Worm (Caenorhabditis elegans): ENCODE measurements around the gene Y55F3AM.5.

Gene Y55F3AM.5

DNA sequence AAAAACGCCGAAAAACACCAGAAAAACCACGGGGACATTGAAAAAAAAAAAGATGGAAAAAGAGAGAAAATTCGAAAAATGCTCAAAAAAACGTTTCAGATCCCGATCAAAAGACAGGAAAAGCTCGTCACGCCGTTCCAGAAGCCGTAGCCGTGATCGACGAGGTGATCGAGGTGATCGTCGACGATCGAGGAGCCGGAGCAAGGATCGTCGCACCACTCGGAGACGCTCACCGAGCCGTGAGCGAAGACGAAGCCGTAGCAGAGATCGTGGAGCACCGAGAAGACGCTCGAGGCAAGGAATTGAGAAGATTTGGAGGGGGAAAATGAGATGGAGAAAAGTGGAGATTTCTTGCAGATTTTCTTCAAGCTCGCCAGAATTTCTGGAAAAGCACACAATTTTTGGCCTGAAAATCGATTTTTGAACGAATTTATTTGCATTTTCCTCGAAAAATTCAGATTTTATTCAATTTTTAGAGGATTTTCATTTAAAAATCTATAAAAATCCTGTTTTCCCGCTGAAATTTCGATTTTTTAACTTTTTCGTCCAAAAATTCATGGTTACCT is 14.3 kb downstream of the Y55F3AM.5 start:
- no peak for TF ChIP-seq tbx-37 (GFP tag; conservative IDR thresholded peaks at IDR 0.05)
- TF ChIP-seq F13C5.2 (tag; optimal IDR thresholded peaks at IDR 0.05): no peak
- no peak for TF ChIP-seq aly-1 (tag; optimal IDR thresholded peaks at IDR 0.05)
- TF ChIP-seq hnd-1 (tag; optimal IDR thresholded peaks at IDR 0.05): no peak
- TF ChIP-seq tra-4 (tag; optimal IDR thresholded peaks at IDR 0.05): no peak
- no peak for TF ChIP-seq ets-7 (tag; optimal IDR thresholded peaks at IDR 0.05)
- no peak for TF ChIP-seq sea-1 (GFP tag; conservative IDR thresholded peaks at IDR 0.05)
- TF ChIP-seq ama-1 (optimal IDR thresholded peaks at IDR 0.05): no peak

DNA sequence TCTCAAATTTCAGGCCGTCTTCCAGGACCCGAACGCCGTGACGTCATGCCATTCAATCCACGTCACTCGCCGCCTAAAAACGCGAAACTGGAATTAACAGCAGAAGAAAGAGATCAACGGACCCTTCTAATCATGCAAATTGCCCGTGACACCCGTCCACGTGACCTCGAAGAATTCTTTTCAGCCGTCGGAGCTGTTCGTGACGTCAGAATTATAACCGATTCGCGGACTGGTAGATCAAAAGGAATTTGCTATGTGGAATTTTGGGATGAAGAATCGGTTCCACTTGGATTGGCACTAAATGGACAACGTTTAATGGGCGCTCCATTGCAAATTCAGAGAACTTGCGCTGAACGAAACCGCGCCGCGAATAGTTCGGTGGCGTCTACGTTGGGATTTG is 16.4 kb downstream of the Y55F3AM.5 start:
- TF ChIP-seq ets-7 (tag; optimal IDR thresholded peaks at IDR 0.05): no peak
- no peak for TF ChIP-seq scrt-1 (GFP tag; IDR thresholded peaks at IDR 0.05)
- TF ChIP-seq tra-4 (tag; optimal IDR thresholded peaks at IDR 0.05): no peak
- TF ChIP-seq ama-1 (optimal IDR thresholded peaks at IDR 0.05): no peak
- no peak for TF ChIP-seq tbx-37 (GFP tag; conservative IDR thresholded peaks at IDR 0.05)
- no peak for TF ChIP-seq sea-1 (GFP tag; conservative IDR thresholded peaks at IDR 0.05)
- TF ChIP-seq hnd-1 (tag; optimal IDR thresholded peaks at IDR 0.05): no peak
- no peak for TF ChIP-seq ceh-36 (tag; optimal IDR thresholded peaks at IDR 0.05)
- TF ChIP-seq hmbx-1 (tag; optimal IDR thresholded peaks at IDR 0.05): no peak
- no peak for TF ChIP-seq ceh-13 (GFP tag; optimal IDR thresholded peaks at IDR 0.05)
- TF ChIP-seq aly-1 (tag; optimal IDR thresholded peaks at IDR 0.05): no peak
- TF ChIP-seq F13C5.2 (tag; optimal IDR thresholded peaks at IDR 0.05): no peak
- TF ChIP-seq B0310.2 (tag; optimal IDR thresholded peaks at IDR 0.05): no peak
- TF ChIP-seq tbx-11 (GFP tag; IDR thresholded peaks at IDR 0.05): no peak

DNA sequence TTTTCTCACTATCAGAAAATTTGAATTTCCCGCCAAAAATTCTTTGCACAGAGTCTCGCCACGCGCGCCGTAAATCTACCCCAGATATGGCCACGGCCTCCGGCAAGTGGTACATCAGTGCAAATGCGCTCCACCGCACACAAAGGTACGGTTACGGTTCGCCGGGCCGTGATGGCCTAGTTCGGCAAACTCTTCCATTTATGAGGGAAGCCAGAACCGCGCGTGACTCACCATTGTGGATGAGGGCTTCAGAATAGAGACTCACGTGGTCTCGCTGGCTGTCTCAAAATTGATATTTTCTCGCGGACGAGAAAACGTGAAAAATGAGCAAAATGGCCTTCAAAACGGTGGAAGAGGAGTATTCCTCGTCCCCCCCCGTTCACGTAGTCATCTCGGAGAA is 20.8 kb downstream of the Y55F3AM.5 start:
- no peak for TF ChIP-seq hmbx-1 (tag; optimal IDR thresholded peaks at IDR 0.05)
- 0 out of 2 replicates have a peak, but pooled peaks have one; percentile 29 for TF ChIP-seq tbx-11 (GFP tag; IDR thresholded peaks at IDR 0.05)
- TF ChIP-seq hmg-4 (GFP tag; optimal IDR thresholded peaks at IDR 0.05): no peak
- TF ChIP-seq ets-7 (tag; optimal IDR thresholded peaks at IDR 0.05): no peak
- TF ChIP-seq aly-1 (tag; optimal IDR thresholded peaks at IDR 0.05): peak; percentile 34
- TF ChIP-seq pes-1 (GFP tag; IDR thresholded peaks at IDR 0.05): peak; percentile 7

DNA sequence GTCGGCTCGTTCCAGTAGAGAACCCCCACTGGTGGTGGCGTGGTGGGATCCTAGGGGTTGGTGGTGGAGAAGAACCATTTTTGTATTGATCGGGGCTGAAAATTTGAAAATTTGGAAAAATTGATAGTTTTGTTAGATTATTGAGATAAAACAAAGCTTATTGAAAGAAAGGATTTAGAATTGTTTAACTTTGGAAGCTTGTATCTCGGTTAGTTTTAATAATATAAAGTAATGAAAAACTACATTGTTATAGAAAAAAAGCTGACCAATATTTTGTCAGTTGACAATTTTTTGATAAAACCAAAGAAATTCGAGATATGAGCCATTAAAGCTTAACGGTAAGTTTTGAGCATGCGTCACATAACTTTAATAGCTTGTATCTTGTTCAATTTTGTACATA is 30.9 kb downstream of the Y55F3AM.5 start, which contains the start of gene abhd-14:
Gene abhd-14 (minus strand): TSS at position 101 of the 400 bp plus-strand sequence.
- TF ChIP-seq tra-4 (tag; optimal IDR thresholded peaks at IDR 0.05): no peak
- TF ChIP-seq hmbx-1 (tag; optimal IDR thresholded peaks at IDR 0.05): no peak
- TF ChIP-seq flt-1 (GFP tag; IDR thresholded peaks at IDR 0.05): no peak
- TF ChIP-seq ama-1 (optimal IDR thresholded peaks at IDR 0.05): no peak
- TF ChIP-seq hnd-1 (tag; optimal IDR thresholded peaks at IDR 0.05): no peak
- TF ChIP-seq tbx-11 (GFP tag; IDR thresholded peaks at IDR 0.05): no peak
- no peak for TF ChIP-seq F13C5.2 (tag; optimal IDR thresholded peaks at IDR 0.05)
- no peak for TF ChIP-seq aly-1 (tag; optimal IDR thresholded peaks at IDR 0.05)
- TF ChIP-seq scrt-1 (GFP tag; IDR thresholded peaks at IDR 0.05): no peak

DNA sequence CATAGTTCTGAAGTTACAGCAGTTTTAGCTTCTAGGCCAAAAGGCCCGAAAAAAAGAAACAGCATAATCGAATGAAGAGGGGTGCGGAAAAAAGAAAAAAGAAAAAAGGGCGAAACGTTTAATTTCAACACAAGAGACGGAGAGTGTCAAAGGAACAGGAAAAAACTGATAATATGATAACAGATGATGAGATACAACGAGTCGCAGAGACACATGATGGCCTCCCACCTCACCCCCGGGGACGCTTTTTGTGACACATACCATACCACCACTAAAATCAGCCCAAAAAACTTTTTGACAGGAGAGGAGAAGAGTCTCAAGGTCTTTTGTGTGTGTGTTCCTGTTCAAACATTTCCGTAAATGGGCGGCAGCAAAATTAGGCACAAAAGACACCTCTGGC is 36.1 kb downstream of the Y55F3AM.5 start:
- TF ChIP-seq ceh-36 (tag; optimal IDR thresholded peaks at IDR 0.05) (no peak), pes-1 (GFP tag; IDR thresholded peaks at IDR 0.05) (no peak)

DNA sequence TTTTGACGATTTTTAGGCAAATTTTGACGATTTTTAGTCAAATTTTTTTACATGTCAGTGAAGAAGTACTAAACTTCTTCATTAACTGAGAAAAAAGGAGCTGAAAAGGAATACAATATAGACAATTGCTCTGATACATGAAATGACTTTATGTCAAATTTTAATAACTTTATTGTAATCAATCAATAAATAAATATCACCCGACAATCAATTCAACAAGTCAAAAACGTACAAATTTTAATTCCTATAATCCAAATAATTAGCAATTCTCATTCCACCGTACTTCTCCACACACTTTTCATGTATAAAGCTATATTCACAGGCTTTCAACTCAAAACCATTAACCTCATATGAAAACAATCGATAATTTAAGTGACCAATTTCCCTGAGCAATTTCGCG is 39.5 kb downstream of the Y55F3AM.5 start:
- TF ChIP-seq ceh-36 (tag; optimal IDR thresholded peaks at IDR 0.05) (no peak), pes-1 (GFP tag; IDR thresholded peaks at IDR 0.05) (no peak), sea-1 (GFP tag; conservative IDR thresholded peaks at IDR 0.05) (no peak), hnd-1 (tag; optimal IDR thresholded peaks at IDR 0.05) (no peak), scrt-1 (GFP tag; IDR thresholded peaks at IDR 0.05) (no peak), tbx-37 (GFP tag; conservative IDR thresholded peaks at IDR 0.05) (no peak), flt-1 (GFP tag; IDR thresholded peaks at IDR 0.05) (no peak), tra-4 (tag; optimal IDR thresholded peaks at IDR 0.05) (no peak), aly-1 (tag; optimal IDR thresholded peaks at IDR 0.05) (no peak), ama-1 (optimal IDR thresholded peaks at IDR 0.05) (no peak), F13C5.2 (tag; optimal IDR thresholded peaks at IDR 0.05) (no peak), ets-7 (tag; optimal IDR thresholded peaks at IDR 0.05) (no peak), tbx-11 (GFP tag; IDR thresholded peaks at IDR 0.05) (no peak), hmg-4 (GFP tag; optimal IDR thresholded peaks at IDR 0.05) (no peak), hmbx-1 (tag; optimal IDR thresholded peaks at IDR 0.05) (no peak), B0310.2 (tag; optimal IDR thresholded peaks at IDR 0.05) (no peak)

DNA sequence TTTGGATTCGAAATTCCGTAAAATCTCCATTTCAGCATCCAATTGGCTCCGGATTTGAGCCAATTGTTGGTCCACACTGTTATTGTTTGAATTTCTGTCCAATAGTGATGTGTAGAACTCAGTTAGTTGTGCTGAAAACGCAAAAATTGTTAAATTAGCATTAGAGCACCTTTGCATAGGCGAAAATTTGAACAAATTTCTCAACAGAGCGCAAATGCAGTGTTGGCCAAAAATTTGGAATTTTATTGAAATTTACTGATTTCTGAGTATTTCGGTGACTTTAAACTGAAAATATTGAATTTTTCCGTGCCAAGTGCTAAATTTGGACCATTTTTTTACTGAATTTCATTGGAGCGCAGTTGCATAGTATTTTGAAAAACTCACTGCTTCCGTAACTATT is 41.5 kb downstream of the Y55F3AM.5 start:
- TF ChIP-seq hmg-4 (GFP tag; optimal IDR thresholded peaks at IDR 0.05) (no peak), hmbx-1 (tag; optimal IDR thresholded peaks at IDR 0.05) (no peak)

DNA sequence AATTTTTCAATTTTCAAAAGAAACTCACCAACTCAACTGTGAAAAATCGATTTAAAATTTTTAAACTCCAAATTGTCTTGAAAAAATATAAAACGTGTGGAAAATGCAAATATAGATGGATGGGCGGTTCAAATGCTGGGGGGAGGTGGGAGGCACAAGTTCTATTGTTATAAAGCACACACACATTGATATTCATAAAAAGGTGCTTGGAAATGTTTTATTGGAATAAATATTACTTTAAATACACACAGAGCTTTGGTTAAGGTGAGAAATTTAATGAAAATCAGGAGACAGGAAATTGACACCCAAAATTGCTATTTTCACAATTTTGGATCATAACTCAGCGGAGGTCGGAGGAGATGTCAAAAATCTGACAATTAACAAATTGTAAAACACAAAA is 45.3 kb downstream of the Y55F3AM.5 start, which contains the start of gene Y55F3AM.11:
Gene Y55F3AM.11 (minus strand): TSS at position 101 of the 400 bp plus-strand sequence.
- TF ChIP-seq hmbx-1 (tag; optimal IDR thresholded peaks at IDR 0.05) (no peak), ama-1 (optimal IDR thresholded peaks at IDR 0.05) (no peak), ceh-13 (GFP tag; optimal IDR thresholded peaks at IDR 0.05) (no peak), tbx-37 (GFP tag; conservative IDR thresholded peaks at IDR 0.05) (no peak), aly-1 (tag; optimal IDR thresholded peaks at IDR 0.05) (no peak), flt-1 (GFP tag; IDR thresholded peaks at IDR 0.05) (no peak)

DNA sequence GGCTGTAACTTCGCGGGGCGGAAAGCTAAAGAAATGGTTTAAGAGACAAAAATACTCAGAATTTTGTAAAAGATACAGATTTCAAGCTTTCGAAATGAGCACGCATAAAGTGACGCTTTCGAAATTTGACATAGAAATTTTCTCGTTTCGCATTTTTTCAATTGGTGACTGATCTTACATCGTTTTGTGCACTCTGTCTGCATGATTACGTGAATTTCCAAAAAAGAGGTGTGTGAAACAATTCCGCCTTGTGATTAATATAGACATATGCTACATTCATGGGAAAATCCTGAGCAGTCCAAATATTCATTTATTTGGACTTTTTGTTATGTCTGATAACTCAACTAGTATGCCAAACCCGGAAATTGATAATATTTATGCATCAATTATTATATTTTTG is 46.7 kb downstream of the Y55F3AM.5 start, which contains the start of gene srx-12:
Gene srx-12 (plus strand): TSS at position 301 of the 400 bp plus-strand sequence.
- TF ChIP-seq sea-1 (GFP tag; conservative IDR thresholded peaks at IDR 0.05) (no peak), tra-4 (tag; optimal IDR thresholded peaks at IDR 0.05) (no peak), pes-1 (GFP tag; IDR thresholded peaks at IDR 0.05) (no peak), scrt-1 (GFP tag; IDR thresholded peaks at IDR 0.05) (no peak), hnd-1 (tag; optimal IDR thresholded peaks at IDR 0.05) (no peak)
